Fruit fly (Drosophila melanogaster) whole organism, embryonic: ENCODE data around the gene Ppat-Dpck.
A peak's percentile ranks its signal among the peaks of the same experiment; 100 is the strongest.

Source experiments
- Blimp-1 ChIP-seq: fragments of 200-800 bp; sonication (Bioruptor generic); optimal IDR thresholded peaks from 3 replicates; lab custom pipeline; 2018; ENCODE audit warnings: missing biosample characterization, missing genetic modification characterization, mild to moderate bottlenecking, moderate library complexity, missing genetic modification reagents
- CG1024 ChIP-seq: fragments of 200-800 bp; sonication (Bioruptor generic); IDR thresholded peaks from 2 replicates; pipeline ENCODE4 v1.3.6; 2022; ENCODE audit warnings: missing biosample characterization, missing genetic modification characterization
- CG10321 ChIP-seq: fragments of 200-800 bp; sonication (Bioruptor generic); IDR thresholded peaks from 2 replicates; pipeline ENCODE4 v1.3.6; 2022; ENCODE audit warnings: missing biosample characterization, missing genetic modification characterization
- CG11398 ChIP-seq: fragments of 200-800 bp; sonication (Bioruptor generic); optimal IDR thresholded peaks from 2 replicates; lab custom pipeline; 2016; ENCODE audit warnings: missing biosample characterization, missing genetic modification characterization
- CG11723 ChIP-seq: fragments of 200-800 bp; sonication (Bioruptor generic); optimal IDR thresholded peaks from 2 replicates; lab custom pipeline; 2017; ENCODE audit warnings: missing biosample characterization, mild to moderate bottlenecking, missing genetic modification characterization
- CG12769 ChIP-seq: fragments of 200-800 bp; sonication (Bioruptor generic); optimal IDR thresholded peaks from 2 replicates; lab custom pipeline; 2019; ENCODE audit warnings: missing biosample characterization, mild to moderate bottlenecking, missing genetic modification characterization, moderate library complexity
- CG15696 ChIP-seq: fragments of 200-800 bp; sonication (Bioruptor generic); optimal IDR thresholded peaks from 2 replicates; lab custom pipeline; 2019; ENCODE audit warnings: missing biosample characterization, mild to moderate bottlenecking, missing genetic modification characterization, moderate library complexity
- CG16863 ChIP-seq: fragments of 200-800 bp; sonication (Bioruptor generic); optimal IDR thresholded peaks from 3 replicates; lab custom pipeline; 2016; ENCODE audit warnings: missing biosample characterization, missing genetic modification characterization
- CG1832 ChIP-seq: fragments of 200-800 bp; sonication (Bioruptor generic); optimal IDR thresholded peaks from 2 replicates; lab custom pipeline; 2017; ENCODE audit warnings: missing biosample characterization, mild to moderate bottlenecking, missing genetic modification characterization, inconsistent platforms
- CG2129 ChIP-seq: fragments of 200-800 bp; sonication (Bioruptor generic); IDR thresholded peaks from 2 replicates; pipeline ENCODE4 v1.3.6; 2022; ENCODE audit warnings: missing biosample characterization, missing genetic modification characterization; ENCODE audit not compliant: partially characterized antibody
- CG2875 ChIP-seq: fragments of 200-800 bp; sonication (Bioruptor generic); optimal IDR thresholded peaks from 2 replicates; lab custom pipeline; 2017; ENCODE audit warnings: missing biosample characterization, mild to moderate bottlenecking, missing genetic modification characterization, missing genetic modification reagents
- CG4360 ChIP-seq: fragments of 200-800 bp; sonication (Bioruptor generic); IDR thresholded peaks from 2 replicates; pipeline ENCODE4 v1.3.6; 2022; ENCODE audit warnings: missing biosample characterization, missing genetic modification characterization
- CG43689 ChIP-seq: fragments of 200-800 bp; sonication (Bioruptor generic); IDR thresholded peaks from 2 replicates; pipeline ENCODE4 v1.3.6; 2022; ENCODE audit warnings: missing biosample characterization, missing genetic modification characterization
- CG4404 ChIP-seq: fragments of 200-800 bp; sonication (Bioruptor generic); IDR thresholded peaks from 2 replicates; pipeline ENCODE4 v1.3.6; 2022; ENCODE audit warnings: missing biosample characterization, missing genetic modification characterization
- CG5180 ChIP-seq: fragments of 200-800 bp; sonication (Bioruptor generic); optimal IDR thresholded peaks from 3 replicates; lab custom pipeline; 2017; ENCODE audit warnings: missing biosample characterization, missing genetic modification characterization, mild to moderate bottlenecking, moderate library complexity, missing genetic modification reagents
- CG6254 ChIP-seq: fragments of 200-800 bp; sonication (Bioruptor generic); optimal IDR thresholded peaks from 3 replicates; lab custom pipeline; 2017; ENCODE audit warnings: mild to moderate bottlenecking, missing biosample characterization, missing genetic modification reagents, missing genetic modification characterization
- CG7372 ChIP-seq: fragments of 200-800 bp; sonication (Bioruptor generic); IDR thresholded peaks from 2 replicates; pipeline ENCODE4 v1.3.6; 2022; ENCODE audit warnings: missing biosample characterization, missing genetic modification characterization
- CG8089 ChIP-seq: fragments of 200-800 bp; sonication (Bioruptor generic); optimal IDR thresholded peaks from 3 replicates; lab custom pipeline; 2016; ENCODE audit warnings: missing biosample characterization, missing genetic modification characterization
- CG9727 ChIP-seq: fragments of 200-800 bp; sonication (Bioruptor generic); optimal IDR thresholded peaks from 3 replicates; lab custom pipeline; 2017; ENCODE audit warnings: missing biosample characterization, mild to moderate bottlenecking, missing genetic modification characterization
- D19B ChIP-seq: fragments of 200-800 bp; sonication (Bioruptor generic); optimal IDR thresholded peaks from 2 replicates; lab custom pipeline; 2017; ENCODE audit warnings: missing biosample characterization, mild to moderate bottlenecking, missing genetic modification characterization
- Deaf1 ChIP-seq: fragments of 200-800 bp; optimal IDR thresholded peaks from 3 replicates; lab custom pipeline; 2019; ENCODE audit warnings: missing biosample characterization, mild to moderate bottlenecking, missing genetic modification characterization, moderate library complexity
- Drgx ChIP-seq: fragments of 200-800 bp; sonication (Bioruptor generic); IDR thresholded peaks from 2 replicates; pipeline ENCODE4 v1.3.6; 2022; ENCODE audit warnings: missing biosample characterization, missing genetic modification characterization
- Ets65A ChIP-seq: fragments of 200-800 bp; sonication (Bioruptor generic); peaks from one replicate; lab custom pipeline; 2016; ENCODE audit warnings: missing biosample characterization, missing genetic modification characterization
- Hmr ChIP-seq: fragments of 200-800 bp; sonication (Bioruptor generic); optimal IDR thresholded peaks from 3 replicates; lab custom pipeline; 2017; ENCODE audit warnings: mild to moderate bottlenecking, missing biosample characterization, missing genetic modification reagents, missing genetic modification characterization
- MTF-1 ChIP-seq: fragments of 200-800 bp; sonication (Bioruptor generic); optimal IDR thresholded peaks from 2 replicates; lab custom pipeline; 2018; ENCODE audit warnings: missing biosample characterization, mild to moderate bottlenecking, missing genetic modification characterization, borderline replicate concordance
- Med ChIP-seq: fragments of 200-800 bp; sonication (Bioruptor generic); peaks from one replicate; lab custom pipeline; 2016; ENCODE audit warnings: missing biosample characterization, missing genetic modification characterization, mild to moderate bottlenecking, inconsistent platforms, moderate library complexity
- Neu2 ChIP-seq: fragments of 200-800 bp; sonication (Bioruptor generic); optimal IDR thresholded peaks from 3 replicates; lab custom pipeline; 2016; ENCODE audit warnings: missing biosample characterization, missing genetic modification characterization, borderline replicate concordance
- Opbp ChIP-seq: fragments of 200-800 bp; sonication (Bioruptor generic); IDR thresholded peaks from 3 replicates; pipeline ENCODE4 v1.3.6; 2022; ENCODE audit warnings: missing biosample characterization, missing genetic modification characterization; ENCODE audit not compliant: partially characterized antibody
- Pdp1 ChIP-seq, 2 experiments: fragments of 200-800 bp; sonication (Bioruptor generic); optimal IDR thresholded peaks; 3 replicates each; lab custom pipeline; 2016; ENCODE audit warnings: missing biosample characterization in 2 of 2, missing genetic modification characterization in 2 of 2, mild to moderate bottlenecking in 1 of 2, moderate library complexity in 1 of 2
- Sry-β ChIP-seq: fragments of 200-800 bp; sonication (Bioruptor generic); optimal IDR thresholded peaks from 2 replicates; lab custom pipeline; 2018; ENCODE audit warnings: missing biosample characterization, mild to moderate bottlenecking, missing genetic modification characterization, moderate library complexity
- cg ChIP-seq: fragments of 200-800 bp; sonication (Bioruptor generic); optimal IDR thresholded peaks from 3 replicates; lab custom pipeline; 2019; ENCODE audit warnings: missing biosample characterization, mild to moderate bottlenecking, missing genetic modification characterization, moderate library complexity
- chinmo ChIP-seq: fragments of 200-800 bp; sonication (Bioruptor generic); IDR thresholded peaks from 4 replicates; pipeline ENCODE4 v1.3.6; 2022; ENCODE audit warnings: missing biosample characterization, missing genetic modification characterization; ENCODE audit not compliant: partially characterized antibody
- ci ChIP-seq: fragments of 200-800 bp; sonication (Bioruptor generic); IDR thresholded peaks from 3 replicates; pipeline ENCODE4 v1.3.6; 2022; ENCODE audit warnings: missing biosample characterization, missing genetic modification characterization
- nmo ChIP-seq: fragments of 200-800 bp; sonication (Bioruptor generic); optimal IDR thresholded peaks from 2 replicates; lab custom pipeline; 2018; ENCODE audit warnings: missing biosample characterization, mild to moderate bottlenecking, missing genetic modification characterization, moderate library complexity
- oc ChIP-seq: fragments of 200-800 bp; sonication (Bioruptor generic); optimal IDR thresholded peaks from 2 replicates; lab custom pipeline; 2018; ENCODE audit warnings: missing biosample characterization, mild to moderate bottlenecking, missing genetic modification characterization, moderate library complexity
- odd ChIP-seq: fragments of 200-800 bp; sonication (Bioruptor generic); optimal IDR thresholded peaks from 2 replicates; lab custom pipeline; 2017; ENCODE audit warnings: missing biosample characterization, mild to moderate bottlenecking, missing genetic modification characterization
- org-1 ChIP-seq: fragments of 200-800 bp; sonication (Bioruptor generic); optimal IDR thresholded peaks from 2 replicates; lab custom pipeline; 2017; ENCODE audit warnings: missing biosample characterization, missing genetic modification characterization
- otp ChIP-seq: fragments of 200-800 bp; sonication (Bioruptor generic); IDR thresholded peaks from 3 replicates; pipeline ENCODE4, ENCODE4 v1.3.6; 2022; ENCODE audit warnings: missing biosample characterization, missing genetic modification characterization
- p53 ChIP-seq: fragments of 200-800 bp; sonication (Bioruptor generic); optimal IDR thresholded peaks from 2 replicates; lab custom pipeline; 2016; ENCODE audit warnings: missing biosample characterization, missing genetic modification characterization
- pfk ChIP-seq: fragments of 200-800 bp; sonication (Bioruptor generic); optimal IDR thresholded peaks from 2 replicates; lab custom pipeline; 2018; ENCODE audit warnings: missing biosample characterization, mild to moderate bottlenecking, missing genetic modification characterization, moderate library complexity
- psq ChIP-seq: fragments of 200-800 bp; sonication (Bioruptor generic); optimal IDR thresholded peaks from 2 replicates; lab custom pipeline; 2017; ENCODE audit warnings: missing biosample characterization, missing genetic modification characterization
- sens ChIP-seq: fragments of 200-800 bp; sonication (Bioruptor generic); peaks from one replicate; lab custom pipeline; 2016; ENCODE audit warnings: missing biosample characterization, missing genetic modification characterization
- slbo ChIP-seq: fragments of 200-800 bp; sonication (Bioruptor generic); IDR thresholded peaks from 2 replicates; pipeline ENCODE4 v1.3.6; 2022; ENCODE audit warnings: missing biosample characterization, missing genetic modification characterization
- slou ChIP-seq: fragments of 200-800 bp; sonication (Bioruptor generic); optimal IDR thresholded peaks from 3 replicates; lab custom pipeline; 2016; ENCODE audit warnings: missing biosample characterization, missing genetic modification characterization
- sqz ChIP-seq: fragments of 200-800 bp; sonication (Bioruptor generic); optimal IDR thresholded peaks from 3 replicates; lab custom pipeline; 2018; ENCODE audit warnings: missing biosample characterization, mild to moderate bottlenecking, missing genetic modification characterization
- tin ChIP-seq: fragments of 200-800 bp; sonication (Bioruptor generic); optimal IDR thresholded peaks from 3 replicates; lab custom pipeline; 2016; ENCODE audit warnings: missing biosample characterization, missing genetic modification characterization
- zfh1 ChIP-seq: fragments of 200-800 bp; sonication (Bioruptor generic); IDR thresholded peaks from 3 replicates; pipeline ENCODE4 v1.3.6; 2022; ENCODE audit warnings: missing biosample characterization, missing genetic modification characterization

The Ppat-Dpck gene

DNA sequence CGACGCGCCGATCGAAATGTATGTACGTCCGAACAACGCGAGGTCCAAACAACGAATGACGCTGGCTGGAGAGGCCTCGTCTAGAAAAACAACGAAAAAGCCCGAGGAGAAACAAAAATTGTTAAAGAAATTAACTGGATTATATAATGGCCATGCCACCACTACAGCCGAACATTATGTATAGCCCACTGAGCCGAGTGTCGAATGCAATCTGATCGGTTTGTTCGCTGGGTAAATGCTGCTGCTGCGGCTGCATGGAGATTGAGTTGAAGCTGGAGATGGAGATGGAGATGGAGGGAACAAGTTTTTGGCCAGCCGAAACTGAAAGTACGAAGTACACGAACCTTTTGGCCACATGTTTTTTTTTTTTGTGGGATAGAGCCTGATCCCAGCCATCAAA is 18.0 kb upstream of the Ppat-Dpck start, which contains the start of gene Cralbp:
TSS of gene Cralbp (minus strand) at position 115 of the 400 bp plus-strand sequence.
- peak; percentile 77 for TF ChIP-seq Deaf1 (tag; lab: Kevin White, UChicago)
- 0 out of 2 replicates have a peak, but pooled peaks have one; percentile 22 for TF ChIP-seq Drgx (GFP tag; lab: Robert Waterston, UW)
- TF ChIP-seq sqz (GFP tag; lab: Kevin White, UChicago): peak; percentile 30
- peak; percentile 16 for TF ChIP-seq CG5180 (GFP tag; lab: Kevin White, UChicago)
- no peak for TF ChIP-seq otp
- TF ChIP-seq Pdp1 (GFP tag; optimal IDR thresholded peaks at IDR 0.05; lab: Kevin White, UChicago): peak in 1 of 2 experiments; percentile 89
- TF ChIP-seq CG11723 (GFP tag; lab: Kevin White, UChicago): no peak
- TF ChIP-seq Hmr (GFP tag; lab: Kevin White, UChicago): no peak
- TF ChIP-seq Ets65A: peak; percentile 69
- 0 out of 4 replicates have a peak, but pooled peaks have one; percentile 71 for TF ChIP-seq chinmo
- peak; percentile 45 for TF ChIP-seq oc
- peak; percentile 54 for TF ChIP-seq Blimp-1
- TF ChIP-seq slou (GFP tag; lab: Kevin White, UChicago): no peak
- no peak for TF ChIP-seq org-1
- TF ChIP-seq Med (GFP tag; lab: Kevin White, UChicago): peak; percentile 45
- peak; percentile 38 for TF ChIP-seq CG12769 (tag; lab: Kevin White, UChicago)
- no peak for TF ChIP-seq CG16863 (GFP tag; lab: Kevin White, UChicago)
- no peak for TF ChIP-seq tin (GFP tag; lab: Kevin White, UChicago)
- no peak for TF ChIP-seq CG7372
- TF ChIP-seq ci (GFP tag; lab: Robert Waterston, UW): no peak

DNA sequence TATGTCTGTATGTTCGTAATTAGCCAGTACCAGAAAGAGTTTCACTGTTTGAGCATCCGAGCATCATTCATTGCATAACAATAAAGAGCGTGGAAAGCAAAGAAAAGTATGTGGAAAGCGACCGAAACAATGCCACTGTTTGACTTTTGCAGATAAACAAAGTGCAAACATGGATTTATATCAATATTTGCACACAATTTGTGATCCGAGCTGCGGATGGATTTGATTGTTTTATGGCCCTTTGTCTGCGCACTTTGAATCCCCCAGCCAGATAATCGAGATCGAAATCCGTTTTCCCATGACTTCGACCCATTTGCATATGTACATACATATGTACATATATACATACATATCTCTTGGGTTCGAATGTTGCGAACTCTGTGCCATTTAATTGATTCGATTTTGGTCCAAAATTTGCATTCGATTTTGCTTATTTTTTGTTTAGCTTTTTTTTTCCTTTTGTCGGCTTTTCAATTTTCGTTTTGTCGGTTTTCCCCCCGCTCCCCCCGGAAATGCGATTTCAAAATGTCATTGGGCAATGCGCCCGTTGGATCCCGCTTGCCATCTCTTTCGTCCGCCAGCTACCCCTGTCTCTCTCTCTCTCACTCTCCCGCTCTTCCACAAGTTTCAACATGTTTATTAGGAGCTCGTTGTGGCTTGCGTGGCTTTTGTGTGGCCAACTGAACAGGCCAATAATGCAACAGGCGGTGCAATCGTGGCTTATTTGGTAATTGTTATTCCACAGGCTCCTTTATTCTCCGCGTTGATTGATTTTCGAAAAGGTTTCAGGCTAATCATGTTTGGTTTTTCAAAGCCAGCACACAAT is 16.9 kb upstream of the Ppat-Dpck start:
- TF ChIP-seq CG11398 (GFP tag; lab: Kevin White, UChicago): no peak
- no peak for TF ChIP-seq CG6254 (GFP tag; lab: Kevin White, UChicago)
- TF ChIP-seq nmo (GFP tag; lab: Kevin White, UChicago): no peak
- TF ChIP-seq CG2129 (GFP tag; lab: Robert Waterston, UW): no peak
- TF ChIP-seq CG1024 (GFP tag; lab: Robert Waterston, UW): peak; percentile 20; the same call in 1 of the 2 replicates
- peak; percentile 20; the same call in 1 of the 3 replicates for TF ChIP-seq zfh1 (GFP tag; lab: Robert Waterston, UW)
- peak; percentile 31 for TF ChIP-seq CG2875 (GFP tag; lab: Kevin White, UChicago)
- no peak for TF ChIP-seq CG4404 (GFP tag; lab: Robert Waterston, UW)
- TF ChIP-seq psq (GFP tag; lab: Kevin White, UChicago): no peak
- TF ChIP-seq odd (GFP tag; lab: Kevin White, UChicago): no peak
- peak; percentile 0 for TF ChIP-seq Med (GFP tag; lab: Kevin White, UChicago)
- TF ChIP-seq CG4360 (GFP tag; lab: Robert Waterston, UW): no peak
- TF ChIP-seq CG8089 (GFP tag; lab: Kevin White, UChicago): no peak
- no peak for TF ChIP-seq CG43689 (GFP tag; lab: Robert Waterston, UW)
- no peak for TF ChIP-seq Opbp
- TF ChIP-seq CG9727 (GFP tag; lab: Kevin White, UChicago): peak; percentile 34
- TF ChIP-seq Sry-β (GFP tag; lab: Kevin White, UChicago): peak; percentile 57
- TF ChIP-seq slbo: 0 out of 2 replicates have a peak, but pooled peaks have one; percentile 14
- no peak for TF ChIP-seq cg (GFP tag; lab: Kevin White, UChicago)
- peak; percentile 44 for TF ChIP-seq CG10321 (GFP tag; lab: Robert Waterston, UW)
- TF ChIP-seq CG1832: peak; percentile 36
- 0 out of 3 replicates have a peak, but pooled peaks have one; percentile 21 for TF ChIP-seq ci (GFP tag; lab: Robert Waterston, UW)
- TF ChIP-seq MTF-1: peak; percentile 6
- peak; percentile 96 for TF ChIP-seq p53 (GFP tag; lab: Kevin White, UChicago)
- TF ChIP-seq sens: peak; percentile 85
- TF ChIP-seq D19B (GFP tag; lab: Kevin White, UChicago): no peak
- TF ChIP-seq Blimp-1: no peak
- TF ChIP-seq Neu2: peak; percentile 2
- no peak for TF ChIP-seq pfk (GFP tag; lab: Kevin White, UChicago)
- peak; percentile 22 for TF ChIP-seq CG15696 (tag; lab: Kevin White, UChicago)
